Worm (Caenorhabditis elegans) whole organism, L4 larva: ENCODE results near the gene glo-4.

Source experiments
- T20F7.1 ChIP-seq: fragments of 200-800 bp; sonication (Bioruptor generic); optimal IDR thresholded peaks from 2 replicates; lab custom pipeline; 2018; ENCODE audit warnings: mild to moderate bottlenecking, missing genetic modification characterization, missing compliant biosample characterization
- ZK337.2 ChIP-seq: fragments of 200-800 bp; sonication (Bioruptor generic); IDR thresholded peaks from 2 replicates; pipeline ENCODE4 v1.3.6; 2022; ENCODE audit warnings: missing genetic modification reagents, missing genetic modification characterization, missing compliant biosample characterization
- aha-1 ChIP-seq: fragments of 150-350 bp; peaks from one replicate; lab custom pipeline; 2014; ENCODE audit warnings: missing biosample characterization, missing genetic modification characterization
- ceh-28 ChIP-seq: fragments of 150-350 bp; optimal IDR thresholded peaks from 2 replicates; lab custom pipeline; 2014; ENCODE audit warnings: missing biosample characterization, missing genetic modification reagents, missing genetic modification characterization
- ceh-82 ChIP-seq: sonication (generic microtip); optimal IDR thresholded peaks from 2 replicates; lab custom pipeline; 2017; ENCODE audit warnings: missing biosample characterization, missing genetic modification characterization
- cey-2 ChIP-seq: sonication (generic microtip); optimal IDR thresholded peaks from 3 replicates; lab custom pipeline; 2017; ENCODE audit warnings: missing genetic modification characterization, mild to moderate bottlenecking, missing compliant biosample characterization, antibody characterized with exemption, borderline replicate concordance; ENCODE audit not compliant: insufficient read depth
- ctbp-1 ChIP-seq: fragments of 200-800 bp; sonication (Bioruptor generic); IDR thresholded peaks from 2 replicates; pipeline ENCODE4 v1.3.6; 2022; ENCODE audit warnings: missing genetic modification reagents, missing genetic modification characterization, missing compliant biosample characterization
- daf-16 ChIP-seq, 3 experiments: sonication (generic microtip); optimal IDR thresholded peaks; 2 replicates each; lab custom pipeline; 2016 to 2017; ENCODE audit warnings: missing genetic modification characterization in 3 of 3, missing genetic modification reagents in 3 of 3, mild to moderate bottlenecking in 2 of 3, missing compliant biosample characterization in 2 of 3, missing biosample characterization in 1 of 3, moderate library complexity in 1 of 3
- dmd-6 ChIP-seq: fragments of 200-800 bp; sonication (Bioruptor generic); IDR thresholded peaks from 2 replicates; pipeline ENCODE4 v1.3.6; 2022; ENCODE audit warnings: missing genetic modification reagents, missing genetic modification characterization, missing compliant biosample characterization
- dmd-8 ChIP-seq: fragments of 200-800 bp; sonication (Bioruptor generic); IDR thresholded peaks from 2 replicates; pipeline ENCODE4 v1.3.6; 2022; ENCODE audit warnings: missing genetic modification characterization, missing compliant biosample characterization
- dmd-9 ChIP-seq: fragments of 200-800 bp; sonication (Bioruptor generic); IDR thresholded peaks from 2 replicates; pipeline ENCODE4 v1.3.6; 2022; ENCODE audit warnings: missing genetic modification reagents, missing genetic modification characterization, missing compliant biosample characterization
- dve-1 ChIP-seq: sonication (generic microtip); optimal IDR thresholded peaks from 2 replicates; lab custom pipeline; 2017; ENCODE audit warnings: antibody characterized with exemption, mild to moderate bottlenecking, missing genetic modification characterization, missing compliant biosample characterization; ENCODE audit not compliant: insufficient read depth
- fkh-10 ChIP-seq: fragments of 150-350 bp; optimal IDR thresholded peaks from 2 replicates; lab custom pipeline; 2014; ENCODE audit warnings: missing biosample characterization, missing genetic modification reagents, missing genetic modification characterization
- hmg-1.1 ChIP-seq: fragments of 200-800 bp; sonication (Bioruptor generic); IDR thresholded peaks from 2 replicates; pipeline ENCODE4 v1.3.6; 2022; ENCODE audit warnings: missing genetic modification reagents, missing genetic modification characterization, missing compliant biosample characterization
- lin-1 ChIP-seq: fragments of 200-800 bp; sonication (Bioruptor generic); IDR thresholded peaks from 2 replicates; pipeline ENCODE4 v1.3.6; 2022; ENCODE audit warnings: missing genetic modification reagents, missing genetic modification characterization, missing compliant biosample characterization
- lin-38 ChIP-seq: fragments of 200-800 bp; sonication (Bioruptor generic); IDR thresholded peaks from 2 replicates; pipeline ENCODE4 v1.3.6; 2022; ENCODE audit warnings: missing genetic modification reagents, missing genetic modification characterization, missing compliant biosample characterization
- lin-39 ChIP-seq: fragments of 150-350 bp; optimal IDR thresholded peaks from 2 replicates; lab custom pipeline; 2014; ENCODE audit warnings: missing biosample characterization, missing genetic modification reagents, missing genetic modification characterization
- madf-5 ChIP-seq, 2 experiments: fragments of 200-800 bp; sonication (Bioruptor generic); IDR thresholded peaks; 2 replicates each; pipeline ENCODE4 v1.3.6; 2022; ENCODE audit warnings: missing compliant biosample characterization in 2 of 2, missing genetic modification characterization in 2 of 2
- mep-1 ChIP-seq: fragments of 150-350 bp; sonication (generic microtip); optimal IDR thresholded peaks from 3 replicates; lab custom pipeline; 2014; ENCODE audit warnings: missing biosample characterization, missing genetic modification characterization
- mes-2 ChIP-seq: sonication (generic microtip); optimal IDR thresholded peaks from 2 replicates; lab custom pipeline; 2016; ENCODE audit warnings: missing genotype, mild to moderate bottlenecking, missing genetic modification characterization, missing compliant biosample characterization; ENCODE audit not compliant: poor library complexity, severe bottlenecking
- nhr-11 ChIP-seq: fragments of 150-350 bp; optimal IDR thresholded peaks from 2 replicates; lab custom pipeline; 2014; ENCODE audit warnings: missing biosample characterization, missing genetic modification characterization
- nhr-111 ChIP-seq: fragments of 200-800 bp; sonication (Bioruptor generic); optimal IDR thresholded peaks from 2 replicates; lab custom pipeline; 2018; ENCODE audit warnings: mild to moderate bottlenecking, missing genetic modification characterization, missing compliant biosample characterization
- nhr-28 ChIP-seq: fragments of 150-350 bp; optimal IDR thresholded peaks from 2 replicates; lab custom pipeline; 2014; ENCODE audit warnings: missing biosample characterization, missing genetic modification characterization
- nhr-42 ChIP-seq: fragments of 200-800 bp; sonication (Bioruptor generic); IDR thresholded peaks from 2 replicates; pipeline ENCODE4 v1.3.6; 2022; ENCODE audit warnings: missing genetic modification characterization, missing compliant biosample characterization
- nhr-77 ChIP-seq: fragments of 150-350 bp; optimal IDR thresholded peaks from 2 replicates; lab custom pipeline; 2014; ENCODE audit warnings: missing biosample characterization, missing genetic modification characterization
- pha-4 ChIP-seq, 2 experiments: fragments of 150-350 bp in 1 of 2; fragments of 200-800 bp in 1 of 2; sonication (Bioruptor generic) in 1 of 2; IDR thresholded peaks in 1 of 2; optimal IDR thresholded peaks in 1 of 2; 2 replicates each; pipeline versions ENCODE4 v1.3.6 to Lab custom; 2014 to 2022; ENCODE audit warnings: missing genetic modification characterization in 2 of 2, missing genetic modification reagents in 2 of 2, missing biosample characterization in 1 of 2, missing compliant biosample characterization in 1 of 2
- tag-97 ChIP-seq: fragments of 200-800 bp; sonication (Bioruptor generic); IDR thresholded peaks from 2 replicates; pipeline ENCODE4 v1.3.6; 2022; ENCODE audit warnings: missing genetic modification characterization, missing compliant biosample characterization
- unc-39 ChIP-seq: sonication (generic microtip); optimal IDR thresholded peaks from 2 replicates; lab custom pipeline; 2017; ENCODE audit warnings: missing biosample characterization, missing genetic modification characterization
- unc-62 ChIP-seq, 3 experiments: fragments of 150-350 bp in 1 of 3; sonication (generic microtip); optimal IDR thresholded peaks in 2 of 3; peaks in 1 of 3; 1 replicate in 1 of 3; 2 replicates in 2 of 3; lab custom pipeline; 2014 to 2017; ENCODE audit warnings: missing biosample characterization in 3 of 3, missing genetic modification characterization in 3 of 3, missing genetic modification reagents in 3 of 3, missing genotype in 1 of 3
- ztf-7 ChIP-seq: fragments of 150-350 bp; optimal IDR thresholded peaks from 2 replicates; lab custom pipeline; 2014; ENCODE audit warnings: missing biosample characterization, missing genetic modification characterization

Gene glo-4

DNA sequence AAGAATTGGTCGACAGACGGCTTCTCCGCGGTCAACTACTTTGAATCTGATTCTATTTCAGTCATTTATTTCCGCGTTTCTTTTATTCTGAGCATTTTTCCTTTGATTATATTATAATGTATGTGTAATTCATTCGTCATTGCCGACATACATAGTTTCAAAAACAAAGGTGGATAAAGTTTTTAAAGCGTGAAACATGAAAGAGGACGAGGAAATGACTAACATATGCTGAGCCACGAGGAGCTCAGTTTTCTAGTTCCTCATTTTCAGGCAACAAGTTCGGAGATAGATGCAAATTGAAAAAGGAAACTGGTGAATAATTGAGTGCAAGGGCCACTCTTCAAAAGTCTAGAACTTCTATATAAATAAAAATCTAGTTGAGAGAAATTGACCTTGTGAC lies 25.2 kb upstream of the glo-4 start:
- TF ChIP-seq dmd-8 (GFP tag; lab: Robert Waterston, UW) (no peak), aha-1 (tag; lab: Kevin White, UChicago) (peak; percentile 86), madf-5 (GFP tag; IDR thresholded peaks at IDR 0.05; lab: Robert Waterston, UW) (no peak)

DNA sequence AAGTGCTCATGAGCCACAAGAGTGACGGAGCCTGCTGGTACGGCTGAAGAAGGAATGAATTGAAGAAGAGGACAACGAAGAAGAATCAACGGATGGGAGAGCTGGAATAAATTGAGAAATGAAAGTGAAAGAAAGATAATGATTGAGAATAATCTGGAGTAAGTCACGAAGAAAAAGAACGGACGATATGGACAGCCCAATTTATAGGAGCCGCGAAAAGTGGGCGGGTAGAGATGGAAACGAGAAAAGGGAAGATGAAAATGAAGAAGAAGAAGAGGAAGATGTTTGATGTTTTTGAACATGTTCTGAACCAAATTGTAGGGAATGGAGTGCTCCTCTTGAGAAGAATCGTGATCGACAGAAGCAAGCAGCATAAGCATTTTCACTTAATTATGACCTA lies 23.4 kb upstream of the glo-4 start, which contains the start of gene slc-17.7:
TSS of gene slc-17.7 (minus strand) at position 101 of the 400 bp plus-strand sequence.
- TF ChIP-seq lin-38 (GFP tag; lab: Robert Waterston, UW) (no peak), nhr-42 (no peak), lin-1 (GFP tag; lab: Robert Waterston, UW) (no peak), nhr-77 (tag; lab: Kevin White, UChicago) (no peak), pha-4 (GFP tag; IDR thresholded peaks at IDR 0.05; lab: Robert Waterston, UW) (no peak), pha-4 (tag; optimal IDR thresholded peaks at IDR 0.05; lab: Kevin White, UChicago) (no peak), tag-97 (GFP tag; lab: Robert Waterston, UW) (no peak), unc-39 (tag; lab: Kevin White, UChicago) (no peak), hmg-1.1 (no peak), cey-2 (tag; lab: Kevin White, UChicago) (no peak), ztf-7 (tag; lab: Kevin White, UChicago) (no peak), lin-39 (no peak), dmd-9 (GFP tag; lab: Robert Waterston, UW) (no peak), nhr-111 (no peak), mep-1 (no peak), fkh-10 (GFP tag; lab: Kevin White, UChicago) (no peak), ZK337.2 (GFP tag; lab: Robert Waterston, UW) (no peak), ceh-28 (tag; lab: Kevin White, UChicago) (no peak)

DNA sequence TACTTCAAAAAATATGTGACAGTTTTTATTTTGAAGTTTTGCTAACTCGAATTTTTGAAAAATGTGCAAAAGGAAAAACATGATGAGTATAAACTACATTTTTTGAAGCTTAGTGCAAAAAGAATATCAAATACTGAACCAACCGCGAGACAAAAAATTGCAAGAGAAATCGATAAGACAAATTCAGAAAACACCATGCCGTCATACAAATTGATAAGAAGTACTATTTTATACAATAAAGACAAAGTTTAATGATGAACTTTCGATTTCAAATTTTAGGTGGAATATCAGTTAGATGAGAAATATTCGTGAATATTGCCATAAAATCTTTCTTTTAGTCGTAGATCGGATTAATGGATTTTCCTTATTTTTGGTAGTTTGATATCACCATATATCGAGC lies 19.7 kb upstream of the glo-4 start:
- TF ChIP-seq nhr-28 (peak; percentile 43), T20F7.1 (GFP tag; lab: Kevin White, UChicago) (no peak), mes-2 (tag; lab: Kevin White, UChicago) (no peak), daf-16 (GFP tag; optimal IDR thresholded peaks at IDR 0.05; lab: Kevin White, UChicago) (no peak), daf-16 (tag; optimal IDR thresholded peaks at IDR 0.05; lab: Kevin White, UChicago) (peak; percentile 52), ceh-82 (no peak), ceh-28 (tag; lab: Kevin White, UChicago) (no peak), dmd-6 (GFP tag; lab: Robert Waterston, UW) (peak; percentile 47), nhr-77 (tag; lab: Kevin White, UChicago) (peak; percentile 7), dve-1 (tag; lab: Kevin White, UChicago) (peak; percentile 22)

DNA sequence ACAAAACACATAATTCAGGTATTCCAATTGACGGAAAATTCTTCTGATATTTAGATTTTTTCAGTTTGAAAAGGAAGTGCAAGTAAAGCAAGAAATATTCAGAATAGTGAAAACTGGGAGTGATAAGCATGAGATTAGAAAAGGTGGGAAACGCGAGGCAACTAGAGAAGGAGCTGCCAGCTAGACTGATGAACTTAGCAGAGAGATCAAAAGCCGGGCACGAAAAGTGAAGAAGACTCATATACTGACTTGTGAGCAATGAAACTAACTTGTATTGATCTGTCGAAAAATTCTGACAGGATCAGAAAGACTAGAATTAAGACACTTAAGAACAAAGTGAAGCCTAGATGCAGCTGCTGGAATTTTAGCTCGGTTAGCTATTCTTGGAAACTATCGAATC lies 18.5 kb upstream of the glo-4 start, which contains the start of gene nhr-36:
TSS of gene nhr-36 (minus strand) at position 101 of the 400 bp plus-strand sequence.
- TF ChIP-seq unc-62 (GFP tag; optimal IDR thresholded peaks at IDR 0.05 in 1 of 2; lab: Kevin White, UChicago) (peak in 1 of 2 experiments; percentile 53), unc-62 (tag; optimal IDR thresholded peaks at IDR 0.05; lab: Kevin White, UChicago) (no peak), ZK337.2 (GFP tag; lab: Robert Waterston, UW) (no peak)

DNA sequence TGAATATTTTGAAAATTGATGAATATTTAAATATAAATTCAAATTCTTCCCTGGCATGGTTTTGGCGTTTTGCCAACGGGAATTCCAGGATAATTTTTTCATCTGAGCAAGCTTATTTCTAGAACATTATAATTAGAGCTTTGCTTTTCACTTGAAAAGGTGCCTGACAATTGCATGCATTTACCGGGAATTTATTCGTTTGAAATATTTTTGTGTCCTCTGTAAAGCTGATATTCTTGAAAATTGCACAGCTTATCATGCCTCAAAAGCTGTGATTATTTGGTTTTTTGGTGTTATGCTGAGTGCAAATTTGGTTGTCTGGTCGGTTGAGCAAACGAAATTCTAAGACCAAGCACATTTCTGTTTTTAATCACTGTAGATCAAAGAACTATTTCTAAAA lies 17.4 kb upstream of the glo-4 start:
- no peak for TF ChIP-seq fkh-10 (GFP tag; lab: Kevin White, UChicago)
- TF ChIP-seq nhr-11 (tag; lab: Kevin White, UChicago): peak; percentile 4
- TF ChIP-seq ctbp-1 (GFP tag; lab: Robert Waterston, UW): no peak
- TF ChIP-seq tag-97 (GFP tag; lab: Robert Waterston, UW): no peak
- TF ChIP-seq unc-62 (GFP tag; optimal IDR thresholded peaks at IDR 0.05 in 1 of 2; lab: Kevin White, UChicago): no peak
- no peak for TF ChIP-seq unc-62 (tag; optimal IDR thresholded peaks at IDR 0.05; lab: Kevin White, UChicago)
- TF ChIP-seq, all 104 proteins: peak for 1
